Worm (Caenorhabditis elegans) whole organism, L4/young adult: ENCODE data around the gene pqn-16.

ENCODE experiments used
- W03F9.2 ChIP-seq: fragments of 150-350 bp; optimal IDR thresholded peaks from 2 replicates; lab custom pipeline; 2014; ENCODE audit warnings: missing biosample characterization, missing genetic modification characterization
- dao-5 ChIP-seq: sonication (generic microtip); optimal IDR thresholded peaks from 2 replicates; lab custom pipeline; 2016; ENCODE audit warnings: missing genotype, missing genetic modification characterization, moderate library complexity, missing compliant biosample characterization
- him-1 ChIP-seq: sonication (generic microtip); optimal IDR thresholded peaks from 2 replicates; lab custom pipeline; 2016; ENCODE audit warnings: missing genotype, missing genetic modification reagents, missing genetic modification characterization, missing compliant biosample characterization

Gene pqn-16

ce11 chrV:9173789-9174188 lies at the start of gene pqn-16:
pqn-16 (plus strand) TSS chrV:9174089.
- TF ChIP-seq W03F9.2 (tag; lab: Kevin White, UChicago), result no peak
- no peak for TF ChIP-seq him-1
- TF ChIP-seq dao-5 (tag; lab: Kevin White, UChicago), result no peak

ce11 chrV:9124180-9124579 lies 49.7 kb upstream of the pqn-16 start, which contains the start of gene F21C10.6:
F21C10.6 (plus strand) TSS chrV:9124480.
- TF ChIP-seq him-1 (no peak), W03F9.2 (tag; lab: Kevin White, UChicago) (no peak), dao-5 (tag; lab: Kevin White, UChicago) (no peak)

ce11 chrV:9125345-9125744 lies 48.5 kb upstream of the pqn-16 start, which contains the start of gene F21C10.5:
F21C10.5 (plus strand) TSS chrV:9125645.
- TF ChIP-seq W03F9.2 (tag; lab: Kevin White, UChicago), result no peak
- no peak for TF ChIP-seq dao-5 (tag; lab: Kevin White, UChicago)
- TF ChIP-seq him-1, result no peak

- no peak for TF ChIP-seq him-1
- TF ChIP-seq W03F9.2 (tag; lab: Kevin White, UChicago), result no peak
- TF ChIP-seq dao-5 (tag; lab: Kevin White, UChicago), result no peak
These were observed 47.6 kb upstream of the pqn-16 start, which contains the start of gene F21C10.4 for ce11 chrV:9126316-9126715. F21C10.4 (plus strand) TSS chrV:9126616.

- TF ChIP-seq dao-5 (tag; lab: Kevin White, UChicago), result no peak
- TF ChIP-seq him-1, result no peak
- no peak for TF ChIP-seq W03F9.2 (tag; lab: Kevin White, UChicago)
These were observed 46.1 kb upstream of the pqn-16 start, which contains the start of gene F21C10.3 for ce11 chrV:9127773-9128172. F21C10.3 (plus strand) TSS chrV:9128073.

ce11 chrV:9128562-9128961 lies 45.3 kb upstream of the pqn-16 start:
- TF ChIP-seq him-1 (peak; percentile 36), W03F9.2 (tag; lab: Kevin White, UChicago) (no peak), dao-5 (tag; lab: Kevin White, UChicago) (no peak)

- TF ChIP-seq W03F9.2 (tag; lab: Kevin White, UChicago) (no peak), dao-5 (tag; lab: Kevin White, UChicago) (no peak), him-1 (no peak)
These were observed 43.1 kb upstream of the pqn-16 start, which contains the start of gene F21C10.19 for ce11 chrV:9130766-9131165. F21C10.19 (plus strand) TSS chrV:9131066.

ce11 chrV:9132043-9132442 lies 41.8 kb upstream of the pqn-16 start, which contains the start of gene F21C10.1:
F21C10.1 (plus strand) TSS chrV:9132343.
- TF ChIP-seq dao-5 (tag; lab: Kevin White, UChicago) (no peak), him-1 (no peak), W03F9.2 (tag; lab: Kevin White, UChicago) (no peak)

ce11 chrV:9133950-9134349 lies 39.9 kb upstream of the pqn-16 start, which contains the start of gene B0222.1:
B0222.1 (plus strand) TSS chrV:9134255.
- TF ChIP-seq dao-5 (tag; lab: Kevin White, UChicago) (no peak), him-1 (no peak), W03F9.2 (tag; lab: Kevin White, UChicago) (no peak)

ce11 chrV:9137618-9138017 lies 36.3 kb upstream of the pqn-16 start, which contains the start of gene pitr-2:
pitr-2 (minus strand) TSS chrV:9137718.
- TF ChIP-seq dao-5 (tag; lab: Kevin White, UChicago) (no peak), W03F9.2 (tag; lab: Kevin White, UChicago) (no peak), him-1 (no peak)

- no peak for TF ChIP-seq W03F9.2 (tag; lab: Kevin White, UChicago)
- no peak for TF ChIP-seq him-1
- TF ChIP-seq dao-5 (tag; lab: Kevin White, UChicago), result no peak
These were observed 32.6 kb upstream of the pqn-16 start, which contains the start of gene pitr-3 for ce11 chrV:9141297-9141696. pitr-3 (minus strand) TSS chrV:9141397.

ce11 chrV:9143896-9144295 lies 30.0 kb upstream of the pqn-16 start:
- no peak for TF ChIP-seq dao-5 (tag; lab: Kevin White, UChicago)
- no peak for TF ChIP-seq him-1
- TF ChIP-seq W03F9.2 (tag; lab: Kevin White, UChicago), result no peak

ce11 chrV:9146196-9146595 lies 27.7 kb upstream of the pqn-16 start:
- TF ChIP-seq him-1 (no peak), dao-5 (tag; lab: Kevin White, UChicago) (no peak), W03F9.2 (tag; lab: Kevin White, UChicago) (no peak)

- TF ChIP-seq W03F9.2 (tag; lab: Kevin White, UChicago), result no peak
- TF ChIP-seq him-1, result no peak
- TF ChIP-seq dao-5 (tag; lab: Kevin White, UChicago), result no peak
These were observed 26.9 kb upstream of the pqn-16 start, which contains the start of gene spl-2 for ce11 chrV:9146849-9147557. spl-2 (minus strand) TSS chrV:9146899.
